Fruit fly (Drosophila melanogaster) whole organism, embryonic: ENCODE results near the gene Klp10A.
A peak's percentile ranks its signal among the peaks of the same experiment; 100 is the strongest.

Experiments used
- CG10431 ChIP-seq: fragments of 200-800 bp; sonication (Bioruptor generic); optimal IDR thresholded peaks from 3 replicates; lab custom pipeline; 2018; ENCODE audit warnings: missing biosample characterization, mild to moderate bottlenecking, missing genetic modification characterization
- CG10462 ChIP-seq: fragments of 200-800 bp; sonication (Bioruptor generic); optimal IDR thresholded peaks from 2 replicates; lab custom pipeline; 2016; ENCODE audit warnings: missing biosample characterization, missing genetic modification characterization
- CG11247 ChIP-seq: fragments of 200-800 bp; sonication (Bioruptor generic); IDR thresholded peaks from 2 replicates; pipeline ENCODE4 v1.3.6; 2022; ENCODE audit warnings: missing biosample characterization, missing genetic modification characterization
- CG12155 ChIP-seq: fragments of 200-800 bp; sonication (Bioruptor generic); optimal IDR thresholded peaks from 3 replicates; lab custom pipeline; 2016; ENCODE audit warnings: missing biosample characterization, missing genetic modification characterization
- CG1233 ChIP-seq: fragments of 200-800 bp; sonication (Bioruptor generic); optimal IDR thresholded peaks from 4 replicates; lab custom pipeline; 2018; ENCODE audit warnings: missing biosample characterization, mild to moderate bottlenecking, missing genetic modification characterization
- CG14710 ChIP-seq: fragments of 200-800 bp; sonication (Bioruptor generic); optimal IDR thresholded peaks from 3 replicates; lab custom pipeline; 2019; ENCODE audit warnings: missing biosample characterization, mild to moderate bottlenecking, missing genetic modification characterization, moderate library complexity
- CG14860 ChIP-seq: fragments of 200-800 bp; sonication (Bioruptor generic); IDR thresholded peaks from 3 replicates; pipeline ENCODE4 v1.3.6; 2022; ENCODE audit warnings: missing biosample characterization, missing genetic modification characterization; ENCODE audit not compliant: partially characterized antibody
- CG17186 ChIP-seq: fragments of 200-800 bp; sonication (Bioruptor generic); optimal IDR thresholded peaks from 3 replicates; lab custom pipeline; 2017; ENCODE audit warnings: missing biosample characterization, missing genetic modification reagents, missing genetic modification characterization
- CG1792 ChIP-seq: fragments of 200-800 bp; sonication (Bioruptor generic); optimal IDR thresholded peaks from 2 replicates; lab custom pipeline; 2016; ENCODE audit warnings: missing biosample characterization, missing genetic modification characterization
- CG18011 ChIP-seq: fragments of 200-800 bp; sonication (Bioruptor generic); optimal IDR thresholded peaks from 2 replicates; lab custom pipeline; 2017; ENCODE audit warnings: missing biosample characterization, missing genetic modification characterization, mild to moderate bottlenecking, moderate library complexity, missing genotype
- CG30020 ChIP-seq: fragments of 200-800 bp; optimal IDR thresholded peaks from 2 replicates; lab custom pipeline; 2019; ENCODE audit warnings: missing biosample characterization, mild to moderate bottlenecking, missing genetic modification characterization, moderate library complexity
- CG31441 ChIP-seq: fragments of 200-800 bp; sonication (Bioruptor generic); IDR thresholded peaks from 2 replicates; pipeline ENCODE4 v1.3.6; 2022; ENCODE audit warnings: missing biosample characterization, missing genetic modification characterization
- CG8359 ChIP-seq: fragments of 200-800 bp; sonication (Bioruptor generic); optimal IDR thresholded peaks from 2 replicates; lab custom pipeline; 2017; ENCODE audit warnings: missing biosample characterization, mild to moderate bottlenecking, missing genetic modification characterization, borderline replicate concordance
- CG9797 ChIP-seq: fragments of 200-800 bp; sonication (Bioruptor generic); optimal IDR thresholded peaks from 3 replicates; lab custom pipeline; 2018; ENCODE audit warnings: missing biosample characterization, mild to moderate bottlenecking, missing genetic modification characterization
- CTCF ChIP-seq: fragments of 200-800 bp; sonication (Bioruptor generic); optimal IDR thresholded peaks from 2 replicates; lab custom pipeline; 2017; ENCODE audit warnings: missing biosample characterization, mild to moderate bottlenecking, missing genetic modification characterization, moderate library complexity
- CoRest ChIP-seq: fragments of 200-800 bp; sonication (Bioruptor generic); optimal IDR thresholded peaks from 3 replicates; lab custom pipeline; 2018; ENCODE audit warnings: missing biosample characterization, mild to moderate bottlenecking, missing genetic modification characterization, moderate library complexity
- D19B ChIP-seq: fragments of 200-800 bp; sonication (Bioruptor generic); optimal IDR thresholded peaks from 2 replicates; lab custom pipeline; 2017; ENCODE audit warnings: missing biosample characterization, mild to moderate bottlenecking, missing genetic modification characterization
- Dip2 ChIP-seq: fragments of 200-800 bp; sonication (Bioruptor generic); IDR thresholded peaks from 2 replicates; pipeline ENCODE4 v1.3.6; 2022; ENCODE audit warnings: missing biosample characterization, missing genetic modification characterization
- Ets97D ChIP-seq: fragments of 200-800 bp; sonication (Bioruptor generic); optimal IDR thresholded peaks from 3 replicates; lab custom pipeline; 2016; ENCODE audit warnings: missing biosample characterization, missing genetic modification characterization
- HLH4C ChIP-seq: fragments of 200-800 bp; sonication (Bioruptor generic); IDR thresholded peaks from 3 replicates; pipeline ENCODE4 v1.3.6; 2022; ENCODE audit warnings: missing biosample characterization, missing genetic modification characterization; ENCODE audit not compliant: partially characterized antibody
- MESR4 ChIP-seq: fragments of 200-800 bp; sonication (Bioruptor generic); optimal IDR thresholded peaks from 2 replicates; lab custom pipeline; 2018; ENCODE audit warnings: missing biosample characterization, mild to moderate bottlenecking, missing genetic modification characterization, moderate library complexity
- Mes4 ChIP-seq: fragments of 200-800 bp; sonication (Bioruptor generic); optimal IDR thresholded peaks from 2 replicates; lab custom pipeline; 2016; ENCODE audit warnings: missing biosample characterization, missing genetic modification characterization
- Myb ChIP-seq: fragments of 200-800 bp; sonication (Bioruptor generic); optimal IDR thresholded peaks from 2 replicates; lab custom pipeline; 2016; ENCODE audit warnings: missing biosample characterization, missing genetic modification characterization
- Ptx1 ChIP-seq: fragments of 200-800 bp; sonication (Bioruptor generic); IDR thresholded peaks from 2 replicates; pipeline ENCODE4 v1.3.6; 2022; ENCODE audit warnings: missing biosample characterization, missing genetic modification characterization
- Scr ChIP-seq: fragments of 200-800 bp; sonication (Bioruptor generic); IDR thresholded peaks from 2 replicates; pipeline ENCODE4 v1.3.6; 2022; ENCODE audit warnings: missing biosample characterization, missing genetic modification characterization; ENCODE audit not compliant: partially characterized antibody
- Side ChIP-seq: fragments of 200-800 bp; sonication (Bioruptor generic); optimal IDR thresholded peaks from 2 replicates; lab custom pipeline; 2016; ENCODE audit warnings: missing biosample characterization, missing genetic modification characterization
- Spps ChIP-seq: fragments of 200-800 bp; sonication (Bioruptor generic); optimal IDR thresholded peaks from 2 replicates; lab custom pipeline; 2018; ENCODE audit warnings: missing biosample characterization, mild to moderate bottlenecking, missing genetic modification characterization
- al ChIP-seq: fragments of 200-800 bp; sonication (Bioruptor generic); IDR thresholded peaks from 2 replicates; pipeline ENCODE4 v1.3.6; 2022; ENCODE audit warnings: missing biosample characterization, missing genetic modification characterization
- amos ChIP-seq: fragments of 200-800 bp; sonication (Bioruptor generic); IDR thresholded peaks from 2 replicates; pipeline ENCODE4 v1.3.6; 2022; ENCODE audit warnings: missing biosample characterization, missing genetic modification characterization; ENCODE audit not compliant: partially characterized antibody
- ash1 ChIP-seq: fragments of 200-800 bp; sonication (Bioruptor generic); optimal IDR thresholded peaks from 2 replicates; lab custom pipeline; 2018; ENCODE audit warnings: missing biosample characterization, mild to moderate bottlenecking, missing genetic modification characterization
- cg ChIP-seq: fragments of 200-800 bp; sonication (Bioruptor generic); optimal IDR thresholded peaks from 3 replicates; lab custom pipeline; 2019; ENCODE audit warnings: missing biosample characterization, mild to moderate bottlenecking, missing genetic modification characterization, moderate library complexity
- crol ChIP-seq: fragments of 200-800 bp; sonication (Bioruptor generic); IDR thresholded peaks from 2 replicates; pipeline ENCODE4 v1.3.6; 2022; ENCODE audit warnings: missing biosample characterization, missing genetic modification characterization
- exex ChIP-seq: fragments of 200-800 bp; sonication (Bioruptor generic); optimal IDR thresholded peaks from 4 replicates; lab custom pipeline; 2018; ENCODE audit warnings: missing biosample characterization, mild to moderate bottlenecking, missing genetic modification characterization, moderate library complexity
- fd96Cb ChIP-seq: fragments of 200-800 bp; sonication (Bioruptor generic); optimal IDR thresholded peaks from 2 replicates; lab custom pipeline; 2018; ENCODE audit warnings: missing biosample characterization, mild to moderate bottlenecking, missing genetic modification characterization, moderate library complexity
- gem ChIP-seq: fragments of 200-800 bp; sonication (Bioruptor generic); optimal IDR thresholded peaks from 2 replicates; lab custom pipeline; 2019; ENCODE audit warnings: missing biosample characterization, mild to moderate bottlenecking, missing genetic modification characterization, moderate library complexity
- h ChIP-seq: fragments of >200 bp; optimal IDR thresholded peaks from 2 replicates; lab custom pipeline; 2017
- ham ChIP-seq: fragments of 200-800 bp; sonication (Bioruptor generic); IDR thresholded peaks from 2 replicates; pipeline ENCODE4 v1.3.6; 2022; ENCODE audit warnings: missing biosample characterization, missing genetic modification characterization
- jumu ChIP-seq: fragments of 200-800 bp; sonication (Bioruptor generic); optimal IDR thresholded peaks from 3 replicates; lab custom pipeline; 2016; ENCODE audit warnings: missing biosample characterization, missing genetic modification characterization
- kay ChIP-seq: fragments of 200-800 bp; sonication (Bioruptor generic); optimal IDR thresholded peaks from 2 replicates; lab custom pipeline; 2016; ENCODE audit warnings: missing biosample characterization, missing genetic modification characterization
- lilli ChIP-seq: fragments of 200-800 bp; sonication (Bioruptor generic); optimal IDR thresholded peaks from 3 replicates; lab custom pipeline; 2016; ENCODE audit warnings: missing biosample characterization, missing genetic modification characterization
- maf-S ChIP-seq: fragments of 200-800 bp; sonication (Bioruptor generic); optimal IDR thresholded peaks from 2 replicates; lab custom pipeline; 2016; ENCODE audit warnings: missing biosample characterization, missing genetic modification characterization
- mam ChIP-seq: fragments of 200-800 bp; sonication (Bioruptor generic); optimal IDR thresholded peaks from 3 replicates; lab custom pipeline; 2016; ENCODE audit warnings: missing biosample characterization, missing genetic modification characterization
- pan ChIP-seq, 4 experiments: fragments of >200 bp in 3 of 4; fragments of 200-800 bp in 1 of 4; sonication (Bioruptor generic) in 1 of 4; optimal IDR thresholded peaks in 3 of 4; IDR thresholded peaks in 1 of 4; 2 replicates each; pipeline versions ENCODE4 v1.3.6 to Lab custom; 2017 to 2022; ENCODE audit warnings: missing biosample characterization in 2 of 4, missing genetic modification characterization in 2 of 4, mixed read lengths in 1 of 4
- pfk ChIP-seq: fragments of 200-800 bp; sonication (Bioruptor generic); optimal IDR thresholded peaks from 2 replicates; lab custom pipeline; 2018; ENCODE audit warnings: missing biosample characterization, mild to moderate bottlenecking, missing genetic modification characterization, moderate library complexity
- pum ChIP-seq: fragments of 200-800 bp; sonication (Bioruptor generic); optimal IDR thresholded peaks from 2 replicates; lab custom pipeline; 2016; ENCODE audit warnings: missing biosample characterization, missing genetic modification characterization
- sens ChIP-seq: fragments of 200-800 bp; sonication (Bioruptor generic); peaks from one replicate; lab custom pipeline; 2016; ENCODE audit warnings: missing biosample characterization, missing genetic modification characterization
- slbo ChIP-seq: fragments of 200-800 bp; sonication (Bioruptor generic); IDR thresholded peaks from 2 replicates; pipeline ENCODE4 v1.3.6; 2022; ENCODE audit warnings: missing biosample characterization, missing genetic modification characterization
- ssp ChIP-seq: fragments of 200-800 bp; sonication (Bioruptor generic); IDR thresholded peaks from 2 replicates; pipeline ENCODE4 v1.3.6; 2022; ENCODE audit warnings: missing biosample characterization, missing genetic modification characterization
- stwl ChIP-seq: fragments of 200-800 bp; sonication (Bioruptor generic); optimal IDR thresholded peaks from 3 replicates; lab custom pipeline; 2018; ENCODE audit warnings: missing biosample characterization, mild to moderate bottlenecking, missing genetic modification characterization, moderate library complexity
- tin ChIP-seq: fragments of 200-800 bp; sonication (Bioruptor generic); optimal IDR thresholded peaks from 3 replicates; lab custom pipeline; 2016; ENCODE audit warnings: missing biosample characterization, missing genetic modification characterization
- zfh1 ChIP-seq: fragments of 200-800 bp; sonication (Bioruptor generic); IDR thresholded peaks from 3 replicates; pipeline ENCODE4 v1.3.6; 2022; ENCODE audit warnings: missing biosample characterization, missing genetic modification characterization

Gene Klp10A

DNA sequence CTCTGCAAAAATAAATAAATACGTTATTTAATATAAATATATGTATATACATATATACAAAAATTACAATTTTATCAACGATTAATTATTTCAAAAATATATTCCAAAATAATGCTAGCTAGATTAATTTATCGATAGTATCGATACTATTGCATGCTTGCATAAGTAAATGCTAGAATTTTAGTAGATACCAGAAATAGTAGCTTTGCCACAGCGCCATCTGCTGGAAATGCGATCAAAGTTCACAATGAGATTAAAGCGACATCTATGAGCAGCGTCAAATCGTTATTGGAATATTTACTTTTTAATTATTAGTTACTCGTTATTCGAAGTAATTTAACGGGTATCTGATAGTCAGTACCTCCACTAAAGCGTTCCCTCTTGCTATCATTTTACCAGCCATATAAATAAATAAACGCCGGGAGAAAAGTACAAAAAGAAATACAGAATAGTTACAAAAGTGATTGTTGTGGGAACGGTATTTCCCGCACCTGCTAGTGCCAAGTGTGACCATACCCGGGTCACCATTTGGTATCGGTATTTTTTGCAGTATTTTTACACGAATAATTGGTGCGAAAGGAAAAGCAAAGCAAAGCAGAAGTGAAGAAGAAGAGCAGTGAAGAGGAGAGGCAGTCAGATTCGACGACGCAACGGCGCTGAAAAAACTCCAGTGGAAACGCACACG lies 17.1 kb upstream of the Klp10A start, which contains the start of the genes rtv and Dlic (continued):
- TF ChIP-seq pfk (GFP tag; lab: Kevin White, UChicago): no peak
- no peak for TF ChIP-seq CG17186
- no peak for TF ChIP-seq ash1
- peak; percentile 30 for TF ChIP-seq sens
- TF ChIP-seq CoRest (tag; lab: Kevin White, UChicago): peak; percentile 51
- TF ChIP-seq CG30020 (tag; lab: Kevin White, UChicago): peak; percentile 56
- TF ChIP-seq slbo: peak; percentile 43; the same call in 1 of the 2 replicates
- TF ChIP-seq fd96Cb (tag; lab: Kevin White, UChicago): no peak
- TF ChIP-seq CTCF: peak; percentile 98
- TF ChIP-seq HLH4C (GFP tag; lab: Robert Waterston, UW): peak; percentile 62
- TF ChIP-seq Myb: peak; percentile 29
- TF ChIP-seq CG8359: no peak
- peak; percentile 35 for TF ChIP-seq CG10462 (GFP tag; lab: Kevin White, UChicago)
- TF ChIP-seq zfh1 (GFP tag; lab: Robert Waterston, UW): 0 out of 3 replicates have a peak, but pooled peaks have one; percentile 19
- no peak for TF ChIP-seq Dip2 (GFP tag; lab: Robert Waterston, UW)
- peak; percentile 49 for TF ChIP-seq stwl (tag; lab: Kevin White, UChicago)
- TF ChIP-seq Ets97D (GFP tag; lab: Kevin White, UChicago): peak; percentile 51
- TF ChIP-seq tin (GFP tag; lab: Kevin White, UChicago): peak; percentile 40
- no peak for TF ChIP-seq CG1792 (GFP tag; lab: Kevin White, UChicago)
- TF ChIP-seq maf-S (GFP tag; lab: Kevin White, UChicago): no peak
- TF ChIP-seq crol: peak; percentile 64
- TF ChIP-seq Ptx1 (GFP tag; lab: Robert Waterston, UW): peak; percentile 37; the same call in 1 of the 2 replicates
- TF ChIP-seq al (GFP tag; lab: Robert Waterston, UW): no peak
- peak; percentile 24 for TF ChIP-seq lilli (GFP tag; lab: Kevin White, UChicago)
- TF ChIP-seq CG1233 (GFP tag; lab: Kevin White, UChicago): peak; percentile 17
- peak; percentile 20 for TF ChIP-seq gem (tag; lab: Kevin White, UChicago)
- TF ChIP-seq CG10431: no peak
- peak; percentile 91 for TF ChIP-seq CG12155 (GFP tag; lab: Kevin White, UChicago)
- TF ChIP-seq CG14710 (tag; lab: Kevin White, UChicago): peak; percentile 63
- TF ChIP-seq CG31441 (GFP tag; lab: Robert Waterston, UW): peak; percentile 63; the same call in 1 of the 2 replicates
- peak; percentile 57; the same call in 2 of the 3 replicates for TF ChIP-seq CG14860 (GFP tag; lab: Robert Waterston, UW)
- peak; percentile 52 for TF ChIP-seq ssp (GFP tag; lab: Robert Waterston, UW)
- peak; percentile 33 for TF ChIP-seq mam (GFP tag; lab: Kevin White, UChicago)
- TF ChIP-seq Mes4 (GFP tag; lab: Kevin White, UChicago): peak; percentile 29
- TF ChIP-seq exex (tag; lab: Kevin White, UChicago): peak; percentile 20
- TF ChIP-seq amos (GFP tag; lab: Robert Waterston, UW): peak; percentile 76
- peak; percentile 57 for TF ChIP-seq D19B (GFP tag; lab: Kevin White, UChicago)
- peak; percentile 86 for TF ChIP-seq CG9797 (GFP tag; lab: Kevin White, UChicago)
- peak; percentile 11 for TF ChIP-seq jumu (GFP tag; lab: Kevin White, UChicago)
- TF ChIP-seq Spps (tag; lab: Kevin White, UChicago): no peak

DNA sequence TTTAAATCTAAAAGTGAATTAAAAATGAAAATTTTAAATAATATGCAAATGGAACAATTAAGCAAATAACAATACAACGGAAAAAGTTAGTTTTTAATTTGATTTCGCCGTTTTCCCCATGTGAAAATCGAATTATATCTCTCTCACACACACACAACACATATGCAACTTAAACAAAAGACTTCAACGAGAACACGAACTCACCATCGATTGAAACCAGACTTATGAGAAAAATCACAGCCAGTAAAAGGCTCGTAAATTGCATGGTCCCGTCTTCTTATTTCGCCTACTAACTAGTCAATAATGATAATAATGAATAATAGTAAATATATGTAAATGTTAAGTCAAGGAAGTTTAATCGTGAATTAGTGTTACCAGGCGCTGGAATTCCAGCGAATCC lies 16.5 kb upstream of the Klp10A start:
- TF ChIP-seq Side (no peak), kay (GFP tag; lab: Kevin White, UChicago) (no peak), h (lab: Kevin White, UChicago) (no peak), MESR4 (GFP tag; lab: Kevin White, UChicago) (peak; percentile 22), pum (no peak), CG18011 (GFP tag; lab: Kevin White, UChicago) (no peak), sens (peak; percentile 15), pan (optimal IDR thresholded peaks at IDR 0.05; lab: Kevin White, UChicago) (no peak), pan (GFP tag; optimal IDR thresholded peaks at IDR 0.05 in 1 of 2, IDR thresholded peaks at IDR 0.05 in 1 of 2) (no peak), ham (no peak), CG11247 (GFP tag; lab: Robert Waterston, UW) (peak; percentile 94), Scr (GFP tag; lab: Robert Waterston, UW) (no peak), cg (GFP tag; lab: Kevin White, UChicago) (peak; percentile 51)
- TF ChIP-seq, all 482 proteins: peak for 4
